Fruit fly (Drosophila melanogaster) whole organism, embryonic: ENCODE results near the gene Drsl1.

Source experiments
- Abd-B ChIP-seq: fragments of 200-800 bp; sonication (Bioruptor generic); optimal IDR thresholded peaks from 2 replicates; lab custom pipeline; 2018; ENCODE audit warnings: missing biosample characterization, mild to moderate bottlenecking, missing genetic modification characterization, moderate library complexity
- CG10209 ChIP-seq: fragments of 200-800 bp; sonication (Bioruptor generic); optimal IDR thresholded peaks from 3 replicates; lab custom pipeline; 2017; ENCODE audit warnings: missing biosample characterization, mild to moderate bottlenecking, missing genetic modification characterization, missing genetic modification reagents
- CG10267 ChIP-seq: fragments of 200-800 bp; sonication (Bioruptor generic); optimal IDR thresholded peaks from 2 replicates; lab custom pipeline; 2018; ENCODE audit warnings: missing biosample characterization, mild to moderate bottlenecking, missing genetic modification characterization, moderate library complexity
- CG11695 ChIP-seq: fragments of 200-800 bp; sonication (Bioruptor generic); IDR thresholded peaks from 3 replicates; pipeline ENCODE4 v1.3.6; 2022; ENCODE audit warnings: missing biosample characterization, missing genetic modification characterization
- CG14667 ChIP-seq: fragments of 200-800 bp; sonication (Bioruptor generic); IDR thresholded peaks from 2 replicates; pipeline ENCODE4 v1.3.6; 2022; ENCODE audit warnings: missing biosample characterization, missing genetic modification characterization
- CG14710 ChIP-seq: fragments of 200-800 bp; sonication (Bioruptor generic); optimal IDR thresholded peaks from 3 replicates; lab custom pipeline; 2019; ENCODE audit warnings: missing biosample characterization, mild to moderate bottlenecking, missing genetic modification characterization, moderate library complexity
- CG15601 ChIP-seq: fragments of 200-800 bp; sonication (Bioruptor generic); optimal IDR thresholded peaks from 3 replicates; lab custom pipeline; 2019; ENCODE audit warnings: missing biosample characterization, mild to moderate bottlenecking, missing genetic modification characterization, moderate library complexity
- CG17361 ChIP-seq: fragments of 200-800 bp; sonication (Bioruptor generic); IDR thresholded peaks from 3 replicates; pipeline ENCODE4 v1.3.6; 2022; ENCODE audit warnings: missing biosample characterization, missing genetic modification characterization
- CG17829 ChIP-seq: fragments of 200-800 bp; optimal IDR thresholded peaks from 2 replicates; lab custom pipeline; 2019; ENCODE audit warnings: missing biosample characterization, mild to moderate bottlenecking, missing genetic modification characterization, moderate library complexity
- CG18262 ChIP-seq: fragments of 200-800 bp; optimal IDR thresholded peaks from 3 replicates; lab custom pipeline; 2019; ENCODE audit warnings: missing biosample characterization, mild to moderate bottlenecking, missing genetic modification characterization, moderate library complexity
- CG2120 ChIP-seq: fragments of 200-800 bp; sonication (Bioruptor generic); optimal IDR thresholded peaks from 3 replicates; lab custom pipeline; 2016; ENCODE audit warnings: missing biosample characterization, missing genetic modification characterization
- CG2712 ChIP-seq: fragments of 200-800 bp; optimal IDR thresholded peaks from 3 replicates; lab custom pipeline; 2019; ENCODE audit warnings: missing biosample characterization, mild to moderate bottlenecking, missing genetic modification characterization, moderate library complexity
- CG30431 ChIP-seq: fragments of 200-800 bp; sonication (Bioruptor generic); optimal IDR thresholded peaks from 2 replicates; lab custom pipeline; 2017; ENCODE audit warnings: missing biosample characterization, missing genetic modification characterization
- CG3163 ChIP-seq: fragments of 200-800 bp; sonication (Bioruptor generic); optimal IDR thresholded peaks from 3 replicates; lab custom pipeline; 2016; ENCODE audit warnings: missing biosample characterization, missing genetic modification characterization
- CG32767 ChIP-seq: fragments of 200-800 bp; sonication (Bioruptor generic); IDR thresholded peaks from 2 replicates; pipeline ENCODE4 v1.3.6; 2022; ENCODE audit warnings: missing biosample characterization, missing genetic modification characterization
- CG6175 ChIP-seq: fragments of 200-800 bp; sonication (Bioruptor generic); IDR thresholded peaks from 3 replicates; pipeline ENCODE4 v1.3.6; 2022; ENCODE audit warnings: missing biosample characterization, missing genetic modification characterization
- CG6654 ChIP-seq: fragments of 200-800 bp; sonication (Bioruptor generic); optimal IDR thresholded peaks from 2 replicates; lab custom pipeline; 2017; ENCODE audit warnings: missing biosample characterization, mild to moderate bottlenecking, missing genetic modification characterization
- CG7987 ChIP-seq: fragments of 200-800 bp; sonication (Bioruptor generic); optimal IDR thresholded peaks from 2 replicates; lab custom pipeline; 2018; ENCODE audit warnings: missing biosample characterization, mild to moderate bottlenecking, missing genetic modification characterization, moderate library complexity
- CG9727 ChIP-seq: fragments of 200-800 bp; sonication (Bioruptor generic); optimal IDR thresholded peaks from 3 replicates; lab custom pipeline; 2017; ENCODE audit warnings: missing biosample characterization, mild to moderate bottlenecking, missing genetic modification characterization
- CoRest ChIP-seq: fragments of 200-800 bp; sonication (Bioruptor generic); optimal IDR thresholded peaks from 3 replicates; lab custom pipeline; 2018; ENCODE audit warnings: missing biosample characterization, mild to moderate bottlenecking, missing genetic modification characterization, moderate library complexity
- D19B ChIP-seq: fragments of 200-800 bp; sonication (Bioruptor generic); optimal IDR thresholded peaks from 2 replicates; lab custom pipeline; 2017; ENCODE audit warnings: missing biosample characterization, mild to moderate bottlenecking, missing genetic modification characterization
- E2f1 ChIP-seq: fragments of 200-800 bp; sonication (Bioruptor generic); IDR thresholded peaks from 2 replicates; pipeline ENCODE4 v1.3.6; 2022; ENCODE audit warnings: missing biosample characterization, missing genetic modification characterization
- HHEX ChIP-seq: fragments of 200-800 bp; sonication (Bioruptor generic); optimal IDR thresholded peaks from 3 replicates; lab custom pipeline; 2017; ENCODE audit warnings: missing biosample characterization, mild to moderate bottlenecking, missing genetic modification characterization, missing genetic modification reagents
- Hr3 ChIP-seq: fragments of 200-800 bp; sonication (Bioruptor generic); optimal IDR thresholded peaks from 3 replicates; lab custom pipeline; 2016; ENCODE audit warnings: missing biosample characterization, missing genetic modification characterization
- Hsf ChIP-seq: fragments of 200-800 bp; sonication (Bioruptor generic); optimal IDR thresholded peaks from 3 replicates; lab custom pipeline; 2016; ENCODE audit warnings: missing biosample characterization, missing genetic modification characterization
- Jarid2 ChIP-seq: fragments of 200-800 bp; sonication (Bioruptor generic); optimal IDR thresholded peaks from 3 replicates; lab custom pipeline; 2017; ENCODE audit warnings: mild to moderate bottlenecking, missing biosample characterization, missing genetic modification reagents, missing genetic modification characterization
- Opbp ChIP-seq: fragments of 200-800 bp; sonication (Bioruptor generic); IDR thresholded peaks from 3 replicates; pipeline ENCODE4 v1.3.6; 2022; ENCODE audit warnings: missing biosample characterization, missing genetic modification characterization; ENCODE audit not compliant: partially characterized antibody
- Stat92E ChIP-seq, 3 experiments: fragments of >200 bp in 2 of 3; fragments of 200-800 bp in 1 of 3; sonication (Bioruptor generic) in 1 of 3; optimal IDR thresholded peaks; 2 replicates each; lab custom pipeline; 2017 to 2019; ENCODE audit warnings: missing biosample characterization in 3 of 3, missing genetic modification characterization in 3 of 3, mild to moderate bottlenecking in 1 of 3, moderate library complexity in 1 of 3
- Xbp1 ChIP-seq: fragments of 200-800 bp; sonication (Bioruptor generic); optimal IDR thresholded peaks from 3 replicates; lab custom pipeline; 2016; ENCODE audit warnings: missing biosample characterization, mild to moderate bottlenecking, missing genetic modification characterization
- al ChIP-seq: fragments of 200-800 bp; sonication (Bioruptor generic); IDR thresholded peaks from 2 replicates; pipeline ENCODE4 v1.3.6; 2022; ENCODE audit warnings: missing biosample characterization, missing genetic modification characterization
- bsh ChIP-seq, 2 experiments: fragments of 200-800 bp; sonication (Bioruptor generic); optimal IDR thresholded peaks; 2 replicates each; lab custom pipeline; 2017 to 2018; ENCODE audit warnings: mild to moderate bottlenecking in 2 of 2, missing biosample characterization in 2 of 2, missing genetic modification characterization in 2 of 2, moderate library complexity in 1 of 2
- dan ChIP-seq: fragments of 200-800 bp; sonication (Bioruptor generic); IDR thresholded peaks from 2 replicates; pipeline ENCODE4 v1.3.6; 2022; ENCODE audit warnings: missing biosample characterization, missing genetic modification characterization
- dmrt99B ChIP-seq: fragments of 200-800 bp; sonication (Bioruptor generic); optimal IDR thresholded peaks from 2 replicates; lab custom pipeline; 2018; ENCODE audit warnings: missing biosample characterization, mild to moderate bottlenecking, missing genetic modification characterization, moderate library complexity
- eve ChIP-seq, 2 experiments: fragments of >200 bp; optimal IDR thresholded peaks; 2 replicates each; lab custom pipeline; 2017; ENCODE audit warnings: missing biosample characterization in 2 of 2, missing genetic modification characterization in 2 of 2
- fd96Cb ChIP-seq: fragments of 200-800 bp; sonication (Bioruptor generic); optimal IDR thresholded peaks from 2 replicates; lab custom pipeline; 2018; ENCODE audit warnings: missing biosample characterization, mild to moderate bottlenecking, missing genetic modification characterization, moderate library complexity
- fu2 ChIP-seq: fragments of 200-800 bp; sonication (Bioruptor generic); optimal IDR thresholded peaks from 2 replicates; lab custom pipeline; 2016; ENCODE audit warnings: missing biosample characterization, missing genetic modification characterization
- gfzf ChIP-seq: fragments of 200-800 bp; sonication (Bioruptor generic); optimal IDR thresholded peaks from 2 replicates; lab custom pipeline; 2016; ENCODE audit warnings: missing biosample characterization, mild to moderate bottlenecking, missing genetic modification characterization, moderate library complexity
- lmd ChIP-seq: fragments of 200-800 bp; sonication (Bioruptor generic); IDR thresholded peaks from 2 replicates; pipeline ENCODE4 v1.3.6; 2022; ENCODE audit warnings: missing biosample characterization, missing genetic modification characterization
- pan ChIP-seq, 4 experiments: fragments of >200 bp in 3 of 4; fragments of 200-800 bp in 1 of 4; sonication (Bioruptor generic) in 1 of 4; optimal IDR thresholded peaks in 3 of 4; IDR thresholded peaks in 1 of 4; 2 replicates each; pipeline versions ENCODE4 v1.3.6 to Lab custom; 2017 to 2022; ENCODE audit warnings: missing biosample characterization in 2 of 4, missing genetic modification characterization in 2 of 4, mixed read lengths in 1 of 4
- pfk ChIP-seq: fragments of 200-800 bp; sonication (Bioruptor generic); optimal IDR thresholded peaks from 2 replicates; lab custom pipeline; 2018; ENCODE audit warnings: missing biosample characterization, mild to moderate bottlenecking, missing genetic modification characterization, moderate library complexity
- phol ChIP-seq: fragments of 200-800 bp; sonication (Bioruptor generic); optimal IDR thresholded peaks from 3 replicates; lab custom pipeline; 2018; ENCODE audit warnings: missing biosample characterization, mild to moderate bottlenecking, missing genetic modification characterization, moderate library complexity
- pnt ChIP-seq: fragments of 200-800 bp; sonication (Bioruptor generic); optimal IDR thresholded peaks from 3 replicates; lab custom pipeline; 2016; ENCODE audit warnings: missing biosample characterization, missing genetic modification characterization
- pros ChIP-seq: fragments of 200-800 bp; sonication (Bioruptor generic); optimal IDR thresholded peaks from 3 replicates; lab custom pipeline; 2019; ENCODE audit warnings: missing biosample characterization, mild to moderate bottlenecking, missing genetic modification characterization, moderate library complexity
- sc ChIP-seq, 3 experiments: fragments of >200 bp in 2 of 3; fragments of 200-800 bp in 1 of 3; sonication (Bioruptor generic) in 1 of 3; optimal IDR thresholded peaks; 2 replicates in 2 of 3; 3 replicates in 1 of 3; lab custom pipeline; 2017; ENCODE audit warnings: mild to moderate bottlenecking in 1 of 3, missing biosample characterization in 1 of 3, missing genetic modification characterization in 1 of 3, missing genetic modification reagents in 1 of 3
- trem ChIP-seq: fragments of 200-800 bp; optimal IDR thresholded peaks from 3 replicates; lab custom pipeline; 2019; ENCODE audit warnings: missing biosample characterization, mild to moderate bottlenecking, missing genetic modification characterization, moderate library complexity
- tup ChIP-seq: fragments of 200-800 bp; sonication (Bioruptor generic); optimal IDR thresholded peaks from 2 replicates; lab custom pipeline; 2016; ENCODE audit warnings: missing biosample characterization, mild to moderate bottlenecking, missing genetic modification characterization, moderate library complexity

Gene Drsl1

dm6 chr3L:3384596-3385436 lies 49.2 kb upstream of the Drsl1 start (continued):
- peak; percentile 3 for TF ChIP-seq Jarid2 (GFP tag; lab: Kevin White, UChicago)
- TF ChIP-seq pnt (GFP tag; lab: Kevin White, UChicago): no peak
- peak; percentile 82 for TF ChIP-seq CG18262
- TF ChIP-seq fu2: no peak
- TF ChIP-seq pros (GFP tag; lab: Kevin White, UChicago): peak; percentile 32
- peak; percentile 66 for TF ChIP-seq CoRest (tag; lab: Kevin White, UChicago)
- TF ChIP-seq al (GFP tag; lab: Robert Waterston, UW): 0 out of 2 replicates have a peak, but pooled peaks have one; percentile 6
- peak; percentile 86 for TF ChIP-seq CG17361 (GFP tag; lab: Robert Waterston, UW)
- peak; percentile 16; the same call in 1 of the 2 replicates for TF ChIP-seq CG14667 (GFP tag; lab: Robert Waterston, UW)
- TF ChIP-seq CG6654 (GFP tag; lab: Kevin White, UChicago): peak; percentile 13
- peak; percentile 36 for TF ChIP-seq Xbp1 (GFP tag; lab: Kevin White, UChicago)
- no peak for TF ChIP-seq pfk (GFP tag; lab: Kevin White, UChicago)
- TF ChIP-seq CG10209: peak; percentile 57
- TF ChIP-seq HHEX: peak; percentile 5
- no peak for TF ChIP-seq CG7987 (GFP tag; lab: Kevin White, UChicago)
- no peak for TF ChIP-seq pan (optimal IDR thresholded peaks at IDR 0.05; lab: Kevin White, UChicago)
- TF ChIP-seq pan (GFP tag; optimal IDR thresholded peaks at IDR 0.05 in 1 of 2, IDR thresholded peaks at IDR 0.05 in 1 of 2): peak in 1 of 2 experiments; percentile 3
- TF ChIP-seq CG10267: peak; percentile 52
- TF ChIP-seq D19B: peak; percentile 88
- no peak for TF ChIP-seq Opbp (GFP tag; lab: Robert Waterston, UW)
- TF ChIP-seq CG30431 (GFP tag; lab: Kevin White, UChicago): peak; percentile 13
- TF ChIP-seq CG17829 (tag; lab: Kevin White, UChicago): peak; percentile 21
- TF ChIP-seq Abd-B (GFP tag; lab: Kevin White, UChicago): peak; percentile 40
- TF ChIP-seq Stat92E (GFP tag; optimal IDR thresholded peaks at IDR 0.05; lab: Kevin White, UChicago): no peak
- no peak for TF ChIP-seq CG6175 (GFP tag; lab: Robert Waterston, UW)
- TF ChIP-seq Hr3 (GFP tag; lab: Kevin White, UChicago): peak; percentile 54
- TF ChIP-seq dmrt99B (tag; lab: Kevin White, UChicago): peak; percentile 57
- TF ChIP-seq bsh (GFP tag; optimal IDR thresholded peaks at IDR 0.05; lab: Kevin White, UChicago): peak; percentile 2 to 49
- TF ChIP-seq trem: peak; percentile 6
- peak; percentile 43; the same call in 1 of the 3 replicates for TF ChIP-seq CG11695 (GFP tag; lab: Robert Waterston, UW)
- TF ChIP-seq E2f1 (GFP tag; lab: Robert Waterston, UW): 0 out of 2 replicates have a peak, but pooled peaks have one; percentile 28
- peak in 1 of 2 experiments; percentile 47 for TF ChIP-seq eve (GFP tag; optimal IDR thresholded peaks at IDR 0.05; lab: Kevin White, UChicago)
- no peak for TF ChIP-seq tup (GFP tag; lab: Kevin White, UChicago)
- TF ChIP-seq CG14710 (tag; lab: Kevin White, UChicago): peak; percentile 58
- TF ChIP-seq CG15601 (tag; lab: Kevin White, UChicago): peak; percentile 38
- TF ChIP-seq sc (optimal IDR thresholded peaks at IDR 0.05; lab: Kevin White, UChicago): no peak
- TF ChIP-seq sc (GFP tag; optimal IDR thresholded peaks at IDR 0.05; lab: Kevin White, UChicago): peak; percentile 59
- TF ChIP-seq gfzf: no peak
- TF ChIP-seq lmd (GFP tag; lab: Robert Waterston, UW): peak; percentile 31; the same call in 1 of the 2 replicates
- TF ChIP-seq CG32767 (GFP tag; lab: Robert Waterston, UW): 0 out of 2 replicates have a peak, but pooled peaks have one; percentile 22
- no peak for TF ChIP-seq CG3163 (GFP tag; lab: Kevin White, UChicago)
- TF ChIP-seq phol (tag; lab: Kevin White, UChicago): peak; percentile 68
- peak; percentile 69 for TF ChIP-seq CG2712 (tag; lab: Kevin White, UChicago)
- TF ChIP-seq CG9727: peak; percentile 70
- TF ChIP-seq CG2120 (GFP tag; lab: Kevin White, UChicago): peak; percentile 38
- TF ChIP-seq dan (GFP tag; lab: Robert Waterston, UW): no peak
- TF ChIP-seq Hsf (GFP tag; lab: Kevin White, UChicago): peak; percentile 24
- peak; percentile 58 for TF ChIP-seq fd96Cb (tag; lab: Kevin White, UChicago)
